Fruit fly (Drosophila melanogaster) whole organism, larva: ENCODE data around the gene Srg3.

Experiments used
- noc ChIP-seq: fragments of 200-800 bp; sonication (Bioruptor generic); optimal IDR thresholded peaks from 3 replicates; lab custom pipeline; 2019; ENCODE audit warnings: missing biosample characterization, mild to moderate bottlenecking, missing genetic modification characterization, moderate library complexity

The Srg3 gene

DNA sequence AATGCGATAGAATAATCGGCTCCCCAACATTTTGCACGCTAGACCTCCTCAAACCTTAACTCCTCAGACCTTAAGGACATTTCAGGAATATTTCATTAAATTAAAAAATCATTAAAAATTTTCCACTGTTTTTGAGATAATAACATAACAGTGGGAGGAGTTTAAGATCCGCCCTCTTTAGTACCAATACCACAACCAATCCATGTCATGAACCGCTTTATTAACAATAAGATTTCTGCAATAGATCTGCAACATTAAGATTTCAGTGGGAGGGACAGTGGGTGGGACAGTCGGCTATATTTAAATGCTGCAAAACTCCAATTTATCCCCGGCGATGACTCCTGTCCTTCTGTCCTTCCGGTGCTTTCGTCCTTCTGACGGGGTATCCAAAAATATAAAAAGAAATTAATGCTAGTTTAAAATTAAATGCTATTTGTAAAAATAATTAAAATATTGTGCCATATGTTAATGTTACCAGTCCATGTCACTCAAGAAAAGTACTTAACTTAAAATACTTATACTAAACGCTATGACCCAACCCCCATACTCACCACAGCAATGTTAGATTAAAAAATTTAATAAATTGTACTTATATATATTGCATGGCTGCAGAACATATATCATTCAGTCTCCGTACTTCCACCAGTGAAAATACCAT is at the start of gene Srg3:
TSS of gene Srg3 (plus strand) at position 608 of the 658 bp plus-strand sequence.
- no peak for TF ChIP-seq noc (tag; lab: Kevin White, UChicago)

DNA sequence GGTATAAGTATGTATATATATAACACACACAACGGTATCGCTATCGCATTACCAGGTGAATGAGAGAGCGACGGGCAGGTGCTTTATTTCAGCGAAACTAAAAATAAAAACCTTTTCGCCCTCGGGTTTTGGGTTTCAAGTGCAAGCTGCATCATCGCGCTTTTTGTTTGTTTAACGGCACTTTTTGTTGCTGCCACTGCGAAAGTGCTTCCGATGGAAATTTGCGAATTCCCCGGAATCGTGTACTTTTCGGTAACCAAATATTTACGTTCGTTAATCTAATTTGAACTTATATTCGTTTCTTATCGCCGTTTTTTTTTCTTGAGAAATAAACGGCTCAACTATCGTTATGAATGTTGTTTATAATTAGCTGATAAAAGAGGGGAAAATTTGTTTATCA is 47.0 kb upstream of the Srg3 start:
- no peak for TF ChIP-seq noc (tag; lab: Kevin White, UChicago)

DNA sequence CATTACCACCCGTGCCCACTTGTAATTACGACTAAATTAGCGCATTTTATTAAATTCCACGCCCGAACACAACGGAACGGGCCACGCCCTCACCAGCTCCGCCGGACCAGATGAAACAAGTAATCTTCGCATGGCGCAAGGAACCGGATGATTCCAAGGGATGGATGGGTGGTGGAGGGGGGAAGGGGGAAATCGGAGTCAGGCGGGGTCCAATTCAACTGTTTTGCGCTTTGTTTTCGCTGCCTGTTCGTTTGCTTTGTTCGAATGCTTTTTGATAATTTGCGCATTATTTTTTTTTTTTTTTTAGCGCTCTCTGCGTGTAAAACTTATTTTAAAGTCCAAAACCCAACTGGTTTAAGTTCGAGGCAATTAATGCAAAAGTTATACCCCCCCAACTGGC is 46.3 kb upstream of the Srg3 start:
- no peak for TF ChIP-seq noc (tag; lab: Kevin White, UChicago)

DNA sequence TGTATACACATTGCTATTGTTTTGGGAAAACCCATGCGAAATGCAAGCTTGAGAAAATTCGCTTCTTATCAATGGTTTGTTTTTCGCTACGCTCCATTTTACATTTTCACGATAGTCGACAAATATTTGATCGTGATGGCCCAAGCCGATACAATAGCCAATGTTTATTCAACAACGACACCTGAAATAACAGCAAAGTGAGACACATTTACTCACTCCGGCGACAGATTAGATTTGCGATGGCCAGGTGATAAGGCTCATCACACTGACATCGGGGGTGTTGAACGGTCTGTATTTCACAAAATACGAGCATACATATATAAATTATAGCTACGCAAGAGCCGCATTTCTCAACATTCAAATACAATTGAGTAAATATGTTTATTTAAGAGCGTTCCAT is 45.9 kb upstream of the Srg3 start:
- peak; percentile 89 for TF ChIP-seq noc (tag; lab: Kevin White, UChicago)

DNA sequence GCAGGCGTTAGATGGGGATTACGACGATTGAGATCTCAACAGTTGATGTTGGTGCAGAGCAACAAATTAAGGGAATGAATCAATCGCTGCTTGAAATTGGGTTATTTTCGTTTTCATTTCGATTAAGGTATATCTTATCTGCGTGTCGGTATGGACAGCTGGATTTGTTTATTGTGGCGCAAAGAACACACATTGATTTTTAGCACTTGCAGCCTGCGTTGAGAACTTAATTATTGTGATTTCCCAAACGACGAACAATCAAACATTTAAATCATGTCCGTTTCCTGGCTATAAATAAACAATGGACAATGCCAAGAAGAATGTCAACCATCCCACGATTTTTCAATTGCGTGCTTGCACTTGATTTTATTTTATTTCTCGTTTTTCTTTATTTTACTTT is 45.0 kb upstream of the Srg3 start:
- TF ChIP-seq noc (tag; lab: Kevin White, UChicago) = no peak

DNA sequence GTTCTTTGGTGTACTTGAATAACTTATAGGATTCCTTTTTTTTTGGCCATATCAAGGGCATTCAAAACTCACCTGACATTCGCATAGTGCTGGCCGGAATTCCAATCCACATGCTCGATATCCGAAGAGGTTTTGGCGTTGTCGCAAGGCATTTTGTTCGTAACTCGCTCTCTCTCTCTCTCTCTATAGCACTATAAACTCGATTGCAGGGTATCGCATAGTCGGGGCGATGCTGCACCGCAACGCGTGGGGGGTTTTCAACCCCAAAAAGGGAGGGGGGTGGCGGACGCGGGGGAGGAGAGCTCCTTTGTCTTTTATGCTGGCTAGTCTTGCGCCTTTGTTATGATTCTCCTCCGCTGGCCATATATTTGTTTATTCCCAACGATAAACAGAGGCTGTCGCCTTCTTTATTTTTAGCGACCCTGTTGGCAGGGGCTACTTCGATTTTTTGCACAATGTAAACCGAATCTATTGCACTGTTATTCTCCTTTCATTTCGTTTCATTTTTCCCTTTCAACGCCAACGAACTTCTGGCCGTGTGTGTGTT is 44.5 kb upstream of the Srg3 start:
- no peak for TF ChIP-seq noc (tag; lab: Kevin White, UChicago)

DNA sequence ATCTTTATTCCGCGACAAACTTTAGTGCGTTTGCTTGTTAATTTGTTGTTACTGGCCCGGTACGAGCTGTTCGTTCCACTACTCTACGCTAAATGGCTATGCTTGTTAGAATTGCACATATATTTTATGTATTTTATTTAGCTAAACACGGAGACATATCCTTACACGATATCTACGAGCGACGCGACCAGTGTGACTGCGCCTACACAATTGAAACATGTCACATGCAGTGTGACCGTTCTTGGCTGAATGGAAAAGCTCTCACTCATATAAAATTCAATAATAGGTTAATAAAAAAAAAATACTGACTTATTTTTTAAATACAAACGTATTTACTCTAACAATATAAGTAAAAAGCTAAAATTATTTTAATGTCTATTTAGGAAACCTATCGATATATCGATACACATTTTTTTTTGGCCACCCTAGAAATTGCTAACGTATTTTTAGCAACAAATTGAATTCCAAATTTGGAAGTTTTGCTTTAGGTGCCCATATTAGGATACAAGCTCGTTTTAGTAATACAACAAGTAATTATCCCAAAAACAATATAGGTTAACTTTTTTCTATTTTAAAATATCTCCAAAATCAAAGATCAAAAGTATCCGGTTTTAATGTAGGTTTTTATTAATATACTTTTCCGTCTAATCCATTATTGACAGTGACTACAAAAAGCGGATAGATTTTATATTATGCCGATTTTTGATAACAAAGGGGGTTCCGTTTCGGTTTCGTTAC is 43.9 kb upstream of the Srg3 start, which contains the start of gene CG4080:
TSS of gene CG4080 (minus strand) at position 215 of the 738 bp plus-strand sequence.
- peak; percentile 16 for TF ChIP-seq noc (tag; lab: Kevin White, UChicago)

DNA sequence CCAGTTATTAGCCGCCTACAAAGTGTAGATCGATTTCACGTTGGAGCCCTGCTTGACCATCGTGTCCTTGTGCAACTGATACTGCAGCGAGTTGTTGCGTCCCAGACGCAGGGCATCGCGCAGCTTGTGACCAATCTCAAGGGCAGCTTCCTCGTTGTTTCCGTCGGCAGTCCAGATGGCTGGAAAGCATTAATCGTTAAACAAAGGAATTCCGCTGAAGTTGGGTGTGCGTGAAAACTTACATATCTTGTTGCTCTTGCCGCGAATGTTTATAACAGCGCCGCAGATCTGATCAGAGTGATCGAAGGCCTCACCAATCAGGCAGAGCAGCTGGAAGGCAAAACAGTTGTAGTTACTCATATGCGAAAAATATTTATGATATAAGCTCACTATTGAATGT is 43.2 kb upstream of the Srg3 start:
- TF ChIP-seq noc (tag; lab: Kevin White, UChicago) = no peak

DNA sequence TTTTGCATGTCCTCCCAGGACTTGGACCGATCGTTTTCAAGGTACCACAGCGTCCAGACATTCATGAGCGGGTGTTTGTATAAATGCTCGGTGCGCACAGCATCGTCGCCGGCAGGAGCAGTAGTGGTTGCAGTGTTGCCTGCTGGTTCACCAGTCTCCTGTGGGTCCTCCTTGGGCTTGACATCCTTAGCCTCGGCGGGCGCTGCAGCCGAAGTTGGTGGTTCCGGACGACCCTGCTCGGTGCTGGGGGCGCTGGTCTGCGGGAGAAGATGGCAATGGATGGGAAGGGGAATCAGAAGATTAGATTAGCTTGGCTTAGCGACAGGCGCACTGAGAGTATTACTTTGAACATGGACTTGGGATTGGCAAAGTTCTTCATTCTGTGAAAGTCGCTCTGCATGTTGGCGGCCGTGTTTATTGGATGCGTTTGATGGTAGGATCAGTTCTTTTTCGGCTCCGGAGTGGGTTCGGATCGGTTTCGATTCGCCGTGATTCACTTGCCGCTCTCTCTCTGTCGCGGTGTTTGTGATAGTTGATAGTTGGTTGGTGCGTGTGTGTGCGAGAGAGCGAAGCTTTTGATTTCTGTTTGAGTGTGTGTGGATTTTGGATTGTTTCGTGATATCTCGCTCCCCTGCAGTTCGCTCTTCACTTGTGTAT is 42.2 kb upstream of the Srg3 start:
- TF ChIP-seq noc (tag; lab: Kevin White, UChicago) = no peak

DNA sequence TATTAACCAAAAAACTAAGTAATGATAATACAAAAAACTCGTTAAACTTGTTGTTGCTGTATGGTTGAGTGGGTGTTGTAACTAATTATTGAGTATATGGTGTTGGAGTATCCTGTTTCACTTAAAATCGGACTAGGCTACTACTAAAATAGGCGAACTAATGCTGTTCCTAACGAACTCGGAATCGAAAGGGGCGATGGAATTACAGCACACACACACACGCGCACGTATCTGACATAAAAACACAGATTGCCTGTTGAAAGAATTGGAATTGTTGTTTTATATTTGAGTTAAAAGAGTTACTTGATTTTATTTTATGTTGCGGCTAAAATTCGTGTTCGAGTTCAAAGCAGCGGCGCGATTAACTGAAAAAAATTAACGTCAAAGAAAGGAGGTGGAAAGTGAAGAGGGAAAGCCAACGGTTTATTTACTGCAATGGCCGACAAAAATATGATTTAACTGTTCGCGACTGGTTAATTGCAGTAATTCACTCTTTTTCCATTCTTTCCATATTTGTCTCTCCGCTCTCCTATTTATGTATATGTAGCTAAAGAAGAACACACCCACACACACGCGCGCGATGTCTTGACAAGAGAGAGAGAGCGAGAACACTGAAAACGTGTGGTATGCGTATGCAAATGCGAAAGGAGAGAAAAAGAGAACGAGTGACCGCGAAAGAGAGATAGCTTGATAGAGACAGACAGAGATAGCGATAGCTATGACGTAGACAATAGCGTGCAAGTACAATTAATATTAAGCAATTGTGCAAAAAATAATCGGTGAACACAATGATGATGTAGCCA is 41.5 kb upstream of the Srg3 start:
- TF ChIP-seq noc (tag; lab: Kevin White, UChicago) = no peak

DNA sequence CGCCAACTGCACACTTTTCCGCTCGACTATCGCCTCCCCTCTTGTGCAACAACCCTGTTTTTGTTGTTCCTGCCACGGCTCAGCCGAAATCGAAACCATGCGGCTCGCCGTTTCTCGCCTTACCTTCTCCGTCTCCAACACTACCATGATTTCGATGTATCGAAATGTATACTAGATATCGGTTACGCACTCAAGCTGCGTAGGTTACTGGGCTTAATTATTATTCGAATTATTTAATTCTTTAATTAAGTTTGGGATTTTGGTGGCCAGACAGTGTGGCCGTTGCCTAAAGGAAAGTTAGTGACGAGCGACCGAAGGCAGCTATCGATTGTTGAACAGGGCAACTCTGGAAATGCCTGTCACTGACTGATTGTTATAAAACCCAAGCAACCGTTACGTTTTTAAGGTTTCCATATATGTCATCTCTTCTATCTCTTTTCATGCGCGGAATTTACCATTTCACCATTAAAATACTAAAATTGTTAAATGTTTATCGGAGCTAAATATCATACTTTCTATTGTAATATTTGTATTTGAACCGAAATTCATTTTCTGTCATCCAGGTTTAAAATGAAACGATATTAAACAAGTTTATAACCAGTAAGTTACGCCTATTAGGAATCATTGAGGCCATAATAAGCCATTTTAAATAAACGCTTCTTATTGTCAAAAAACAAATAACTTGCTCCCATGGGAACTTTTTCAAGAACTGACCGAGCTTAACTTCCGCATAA is 40.7 kb upstream of the Srg3 start, which contains the start of gene eIF4E1:
TSS of gene eIF4E1 (minus strand) at position 304 of the 734 bp plus-strand sequence.
- no peak for TF ChIP-seq noc (tag; lab: Kevin White, UChicago)

DNA sequence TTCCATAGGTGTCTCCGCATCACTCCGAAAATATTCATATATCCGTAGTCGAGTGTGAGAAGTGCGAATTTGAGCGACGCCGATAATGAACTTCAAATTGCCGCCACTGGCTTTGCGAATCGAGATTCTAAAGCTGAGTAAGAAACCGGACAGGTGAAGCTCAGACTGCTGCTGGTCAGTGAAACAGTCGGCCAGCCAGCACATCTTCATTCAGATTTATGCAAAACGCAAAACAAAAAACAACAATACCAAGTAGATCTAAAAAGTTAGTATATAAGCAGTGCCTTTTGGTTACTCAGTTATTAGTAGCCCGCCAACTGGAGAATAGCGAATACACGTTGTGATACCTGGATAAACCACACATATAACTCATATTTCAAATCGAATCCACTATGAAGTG is 38.5 kb upstream of the Srg3 start, which contains the start of gene Cpr67B:
TSS of gene Cpr67B (plus strand) at position 301 of the 400 bp plus-strand sequence.
- TF ChIP-seq noc (tag; lab: Kevin White, UChicago) = no peak

DNA sequence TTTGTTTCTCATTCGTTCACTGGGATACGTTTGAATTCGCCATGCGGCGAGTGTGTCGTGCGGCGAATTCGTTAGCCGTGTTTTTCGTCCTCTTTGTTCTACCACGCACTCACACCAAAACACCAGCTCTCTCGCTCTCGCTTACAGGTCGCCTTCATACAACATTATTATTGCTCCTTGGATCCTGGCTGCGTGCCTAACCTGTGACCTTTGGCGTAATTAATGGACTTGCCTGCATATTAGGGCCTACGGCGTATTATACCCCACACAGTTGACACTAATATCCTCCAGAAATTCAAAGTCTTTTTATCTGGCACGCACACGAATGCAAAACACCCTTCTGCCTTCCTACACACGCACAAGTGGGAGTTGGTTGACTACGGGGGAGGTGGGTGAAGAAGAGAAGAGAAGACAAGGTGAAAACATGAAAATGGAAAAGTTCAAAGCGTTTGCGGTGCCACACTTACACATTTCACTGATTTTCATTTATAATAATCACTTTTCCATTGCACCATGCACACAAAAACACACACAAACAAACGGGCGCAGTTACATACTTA is 32.9 kb upstream of the Srg3 start:
- no peak for TF ChIP-seq noc (tag; lab: Kevin White, UChicago)

DNA sequence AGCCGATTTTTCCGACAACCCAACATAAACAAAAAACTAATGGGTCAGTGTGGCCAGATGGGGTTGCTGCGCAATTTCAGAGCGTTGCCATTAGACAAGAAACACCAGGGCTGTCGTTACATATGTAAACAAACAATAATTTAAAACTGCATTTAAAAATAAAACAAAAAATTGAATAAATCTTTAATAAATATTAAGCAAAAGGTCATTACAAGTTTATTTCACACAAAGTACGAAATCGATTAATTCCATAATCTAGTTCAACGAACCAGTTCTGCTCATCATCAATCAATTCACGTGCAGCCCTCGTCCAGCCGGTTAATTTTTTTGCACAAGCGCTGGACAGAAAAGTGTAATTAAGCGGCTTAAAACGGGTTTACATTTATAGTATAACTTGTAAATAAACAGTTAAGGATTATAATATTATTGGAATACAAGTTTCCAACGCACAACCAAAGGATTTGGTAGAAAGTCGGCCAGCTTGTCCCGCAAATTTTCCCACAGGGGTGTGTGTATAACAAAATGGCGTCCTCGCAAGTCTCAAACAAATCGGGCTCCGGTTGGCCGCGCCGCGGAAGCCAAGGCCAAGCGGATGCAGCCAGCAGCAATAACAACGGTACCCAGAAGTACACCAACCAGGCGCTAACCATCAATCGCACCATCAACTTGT is 32.1 kb upstream of the Srg3 start, which contains the start of the genes CG4022 and Cpsf5:
TSS of gene CG4022 (minus strand) at position 79 of the 670 bp plus-strand sequence.
TSS of gene Cpsf5 (plus strand) at position 285 of the 670 bp plus-strand sequence.
- peak; percentile 82 for TF ChIP-seq noc (tag; lab: Kevin White, UChicago)
